Worm (Caenorhabditis elegans): ENCODE measurements around the gene Y54F10BM.13.

ce11 chrIII:2371864-2372263, 41.0 kb upstream of the Y54F10BM.13 start, which contains the start of gene H04J21.1:
- TF ChIP-seq let-526 (GFP tag; IDR thresholded peaks at IDR 0.05) (no peak), mel-28 (tag; optimal IDR thresholded peaks at IDR 0.05; ENCODE audit: borderline replicate concordance) (no peak), rcor-1 (GFP tag; IDR thresholded peaks at IDR 0.05) (no peak)
